Worm (Caenorhabditis elegans) whole organism, L3 larva: ENCODE measurements around the gene txt-3.

Source experiments
- R02D3.7 ChIP-seq: fragments of 150-350 bp; optimal IDR thresholded peaks from 2 replicates; lab custom pipeline; 2014; ENCODE audit warnings: missing biosample characterization, missing genetic modification characterization
- aly-2 ChIP-seq: fragments of 150-350 bp; optimal IDR thresholded peaks from 2 replicates; lab custom pipeline; 2014; ENCODE audit warnings: missing biosample characterization, missing genetic modification characterization
- ceh-16 ChIP-seq: sonication (generic microtip); optimal IDR thresholded peaks from 2 replicates; lab custom pipeline; 2017; ENCODE audit warnings: missing biosample characterization, missing genetic modification characterization
- ceh-28 ChIP-seq: fragments of 150-350 bp; optimal IDR thresholded peaks from 2 replicates; lab custom pipeline; 2014; ENCODE audit warnings: missing biosample characterization, missing genetic modification reagents, missing genetic modification characterization
- ceh-82 ChIP-seq: fragments of 150-350 bp; optimal IDR thresholded peaks from 2 replicates; lab custom pipeline; 2014; ENCODE audit warnings: missing biosample characterization, missing genetic modification characterization
- ceh-9 ChIP-seq: sonication (generic microtip); optimal IDR thresholded peaks from 2 replicates; lab custom pipeline; 2018; ENCODE audit warnings: missing biosample characterization, missing genetic modification characterization
- daf-12 ChIP-seq: fragments of 150-350 bp; optimal IDR thresholded peaks from 2 replicates; lab custom pipeline; 2014; ENCODE audit warnings: missing biosample characterization, missing genetic modification reagents, missing genetic modification characterization
- egl-27 ChIP-seq: sonication (generic microtip); optimal IDR thresholded peaks from 4 replicates; lab custom pipeline; 2017; ENCODE audit warnings: missing biosample characterization, missing genetic modification reagents, missing genetic modification characterization
- egl-5 ChIP-seq: fragments of 150-350 bp; optimal IDR thresholded peaks from 2 replicates; lab custom pipeline; 2017; ENCODE audit warnings: missing biosample characterization, missing genetic modification reagents, missing genetic modification characterization, inconsistent platforms
- elt-1 ChIP-seq: fragments of 150-350 bp; optimal IDR thresholded peaks from 2 replicates; lab custom pipeline; 2014; ENCODE audit warnings: missing biosample characterization, missing genetic modification characterization
- elt-2 ChIP-seq: sonication (generic microtip); optimal IDR thresholded peaks from 2 replicates; lab custom pipeline; 2016; ENCODE audit warnings: missing genetic modification reagents, mild to moderate bottlenecking, missing genetic modification characterization, missing compliant biosample characterization
- elt-3 ChIP-seq, 3 experiments: fragments of 150-350 bp in 1 of 3; sonication (generic microtip) in 2 of 3; optimal IDR thresholded peaks; 2 replicates in 2 of 3; 4 replicates in 1 of 3; lab custom pipeline; 2014 to 2017; ENCODE audit warnings: missing biosample characterization in 3 of 3, missing genetic modification characterization in 3 of 3
- eor-1 ChIP-seq, 2 experiments: fragments of 150-350 bp; optimal IDR thresholded peaks; 2 replicates each; lab custom pipeline; 2014 to 2018; ENCODE audit warnings: missing biosample characterization in 2 of 2, missing genetic modification characterization in 2 of 2
- fkh-10 ChIP-seq: sonication (generic microtip); optimal IDR thresholded peaks from 2 replicates; lab custom pipeline; 2017; ENCODE audit warnings: missing biosample characterization, missing genetic modification reagents, missing genetic modification characterization
- fkh-2 ChIP-seq: fragments of 150-350 bp; optimal IDR thresholded peaks from 2 replicates; lab custom pipeline; 2014; ENCODE audit warnings: missing biosample characterization, missing genetic modification reagents, missing genetic modification characterization
- fos-1 ChIP-seq: fragments of 150-350 bp; optimal IDR thresholded peaks from 2 replicates; lab custom pipeline; 2014; ENCODE audit warnings: missing biosample characterization, missing genetic modification characterization
- jun-1 ChIP-seq: fragments of 150-350 bp; optimal IDR thresholded peaks from 2 replicates; lab custom pipeline; 2014; ENCODE audit warnings: missing biosample characterization, missing genetic modification reagents, missing genetic modification characterization
- lin-39 ChIP-seq: fragments of 150-350 bp; optimal IDR thresholded peaks from 2 replicates; lab custom pipeline; 2018; ENCODE audit warnings: missing biosample characterization, missing genetic modification reagents, missing genetic modification characterization
- mdl-1 ChIP-seq: fragments of 150-350 bp; optimal IDR thresholded peaks from 2 replicates; lab custom pipeline; 2014; ENCODE audit warnings: missing biosample characterization, missing genetic modification characterization
- nfya-1 ChIP-seq: sonication (generic microtip); optimal IDR thresholded peaks from 2 replicates; lab custom pipeline; 2017; ENCODE audit warnings: missing genetic modification characterization, mild to moderate bottlenecking, missing compliant biosample characterization, antibody characterized with exemption, moderate library complexity; ENCODE audit not compliant: insufficient read depth
- nhr-11 ChIP-seq: fragments of 150-350 bp; optimal IDR thresholded peaks from 2 replicates; lab custom pipeline; 2014; ENCODE audit warnings: missing biosample characterization, missing genetic modification characterization
- nhr-12 ChIP-seq: fragments of 150-350 bp; optimal IDR thresholded peaks from 2 replicates; lab custom pipeline; 2014; ENCODE audit warnings: missing biosample characterization, missing genetic modification characterization
- nhr-25 ChIP-seq: sonication (generic microtip); optimal IDR thresholded peaks from 2 replicates; lab custom pipeline; 2017; ENCODE audit warnings: missing biosample characterization, missing genetic modification characterization
- nhr-43 ChIP-seq: sonication (generic microtip); optimal IDR thresholded peaks from 2 replicates; lab custom pipeline; 2016; ENCODE audit warnings: mild to moderate bottlenecking, missing genetic modification characterization, missing compliant biosample characterization; ENCODE audit not compliant: poor library complexity, severe bottlenecking
- nhr-67 ChIP-seq: fragments of 150-350 bp; optimal IDR thresholded peaks from 2 replicates; lab custom pipeline; 2014; ENCODE audit warnings: missing biosample characterization, missing genetic modification characterization
- nhr-76 ChIP-seq: fragments of 150-350 bp; sonication (generic microtip); optimal IDR thresholded peaks from 5 replicates; lab custom pipeline; 2014; ENCODE audit warnings: missing biosample characterization, missing genetic modification characterization
- pha-4 ChIP-seq: fragments of 150-350 bp; optimal IDR thresholded peaks from 2 replicates; lab custom pipeline; 2014; ENCODE audit warnings: missing biosample characterization, missing genetic modification reagents, missing genetic modification characterization
- sea-2 ChIP-seq: fragments of 150-350 bp; sonication (generic microtip); optimal IDR thresholded peaks from 4 replicates; lab custom pipeline; 2014; ENCODE audit warnings: missing biosample characterization, missing genetic modification reagents, missing genetic modification characterization
- skn-1 ChIP-seq: fragments of 150-350 bp; optimal IDR thresholded peaks from 2 replicates; lab custom pipeline; 2014; ENCODE audit warnings: missing biosample characterization, missing genetic modification characterization
- snpc-4 ChIP-seq: fragments of 150-350 bp; optimal IDR thresholded peaks from 2 replicates; lab custom pipeline; 2014; ENCODE audit warnings: missing biosample characterization, missing genetic modification characterization
- tbx-2 ChIP-seq: sonication (generic microtip); optimal IDR thresholded peaks from 2 replicates; lab custom pipeline; 2016; ENCODE audit warnings: mild to moderate bottlenecking, missing genetic modification characterization, missing compliant biosample characterization
- unc-39 ChIP-seq: sonication (generic microtip); optimal IDR thresholded peaks from 4 replicates; lab custom pipeline; 2017; ENCODE audit warnings: missing biosample characterization, missing genetic modification characterization
- unc-62 ChIP-seq: fragments of 150-350 bp; sonication (generic microtip); optimal IDR thresholded peaks from 4 replicates; lab custom pipeline; 2014; ENCODE audit warnings: missing biosample characterization, missing genetic modification reagents, missing genetic modification characterization
- ztf-11 ChIP-seq: fragments of 150-350 bp; optimal IDR thresholded peaks from 2 replicates; lab custom pipeline; 2014; ENCODE audit warnings: missing biosample characterization, missing genetic modification characterization
- ztf-4 ChIP-seq: fragments of 150-350 bp; optimal IDR thresholded peaks from 2 replicates; lab custom pipeline; 2014; ENCODE audit warnings: missing biosample characterization, missing genetic modification characterization

txt-3 gene

ce11 chrIV:4975995-4976394, 12.2 kb downstream of the txt-3 start, which contains the start of gene Y9C9A.16:
Gene Y9C9A.16 (minus strand): TSS chrIV:4976125.
- TF ChIP-seq nhr-25 (tag; lab: Kevin White, UChicago) (no peak), aly-2 (no peak), nhr-43 (no peak), pha-4 (tag; lab: Kevin White, UChicago) (no peak), ceh-9 (tag; lab: Kevin White, UChicago) (no peak), unc-62 (GFP tag; lab: Kevin White, UChicago) (no peak), egl-5 (tag; lab: Kevin White, UChicago) (no peak), unc-39 (no peak)

ce11 chrIV:4977176-4977693, 13.5 kb downstream of the txt-3 start, which contains the start of gene E03H12.5:
Gene E03H12.5 (plus strand): TSS chrIV:4977226.
- no peak for TF ChIP-seq tbx-2 (tag; lab: Kevin White, UChicago)
- no peak for TF ChIP-seq egl-27 (tag; lab: Kevin White, UChicago)
- no peak for TF ChIP-seq elt-2
- TF ChIP-seq R02D3.7 (tag; lab: Kevin White, UChicago): no peak
- no peak for TF ChIP-seq lin-39 (tag; lab: Kevin White, UChicago)
- TF ChIP-seq, all 47 proteins: peak for 0

ce11 chrIV:4981027-4981426, 17.3 kb downstream of the txt-3 start, which contains the start of gene srz-24:
Gene srz-24 (minus strand): TSS chrIV:4981127.
- TF ChIP-seq egl-27 (tag; lab: Kevin White, UChicago): no peak
- TF ChIP-seq unc-39: no peak
- no peak for TF ChIP-seq elt-1 (tag; lab: Kevin White, UChicago)
- no peak for TF ChIP-seq sea-2 (GFP tag; lab: Kevin White, UChicago)
- TF ChIP-seq mdl-1: no peak
- no peak for TF ChIP-seq fkh-2 (tag; lab: Kevin White, UChicago)
- TF ChIP-seq, all 47 proteins: peak for 0

- TF ChIP-seq fkh-10 (GFP tag; lab: Kevin White, UChicago) (no peak), R02D3.7 (tag; lab: Kevin White, UChicago) (no peak), fkh-2 (tag; lab: Kevin White, UChicago) (no peak), ztf-11 (tag; lab: Kevin White, UChicago) (no peak), fos-1 (no peak), snpc-4 (no peak), ztf-4 (tag; lab: Kevin White, UChicago) (no peak), nhr-76 (no peak), daf-12 (tag; lab: Kevin White, UChicago) (no peak), skn-1 (tag; lab: Kevin White, UChicago) (no peak), jun-1 (no peak), ceh-28 (no peak), ceh-82 (tag; lab: Kevin White, UChicago) (no peak), nhr-67 (tag; lab: Kevin White, UChicago) (no peak), mdl-1 (no peak), ceh-9 (tag; lab: Kevin White, UChicago) (no peak), aly-2 (no peak), elt-2 (no peak)
- TF ChIP-seq, all 47 proteins: peak for 0
Measured at ce11 chrIV:4982477-4982876, 18.7 kb downstream of the txt-3 start, which contains the start of gene E03H12.4. Gene E03H12.4 (plus strand): TSS chrIV:4982596.

ce11 chrIV:4983746-4984145, 20.0 kb downstream of the txt-3 start, which contains the start of gene clec-176:
Gene clec-176 (plus strand): TSS chrIV:4984046.
- TF ChIP-seq ceh-28 (no peak), fkh-10 (GFP tag; lab: Kevin White, UChicago) (no peak), R02D3.7 (tag; lab: Kevin White, UChicago) (no peak), nhr-12 (tag; lab: Kevin White, UChicago) (no peak), nhr-11 (no peak), egl-5 (tag; lab: Kevin White, UChicago) (no peak), nhr-25 (tag; lab: Kevin White, UChicago) (no peak), elt-2 (no peak), tbx-2 (tag; lab: Kevin White, UChicago) (no peak), egl-27 (tag; lab: Kevin White, UChicago) (no peak), eor-1 (tag; optimal IDR thresholded peaks at IDR 0.05; lab: Kevin White, UChicago) (no peak), nfya-1 (tag; lab: Kevin White, UChicago) (no peak), ceh-82 (tag; lab: Kevin White, UChicago) (no peak), elt-3 (tag; optimal IDR thresholded peaks at IDR 0.05; lab: Kevin White, UChicago) (no peak), ztf-4 (tag; lab: Kevin White, UChicago) (no peak), ceh-16 (tag; lab: Kevin White, UChicago) (no peak)
